Worm (Caenorhabditis elegans) whole organism, mixed stage, embryonic: ENCODE measurements around the gene cdh-3.

ENCODE experiments used
- M03D4.4 ChIP-seq: sonication (generic microtip); optimal IDR thresholded peaks from 2 replicates; lab custom pipeline; 2017; ENCODE audit warnings: mild to moderate bottlenecking, missing genetic modification characterization, missing compliant biosample characterization
- blmp-1 ChIP-seq: fragments of 150-350 bp; optimal IDR thresholded peaks from 2 replicates; lab custom pipeline; 2014; ENCODE audit warnings: missing biosample characterization, missing genetic modification characterization
- ceh-43 ChIP-seq: fragments of 200-800 bp; sonication (Bioruptor generic); optimal IDR thresholded peaks from 2 replicates; lab custom pipeline; 2018; ENCODE audit warnings: mild to moderate bottlenecking, missing genetic modification characterization, moderate library complexity, missing compliant biosample characterization
- ceh-83 ChIP-seq: fragments of 200-800 bp; sonication (Bioruptor generic); optimal IDR thresholded peaks from 2 replicates; lab custom pipeline; 2018; ENCODE audit warnings: mild to moderate bottlenecking, missing genetic modification characterization, missing compliant biosample characterization
- ces-1 ChIP-seq: fragments of 150-350 bp; optimal IDR thresholded peaks from 2 replicates; lab custom pipeline; 2014; ENCODE audit warnings: missing biosample characterization, missing genetic modification reagents, missing genetic modification characterization
- cnd-1 ChIP-seq: fragments of 200-800 bp; sonication (Bioruptor generic); optimal IDR thresholded peaks from 2 replicates; lab custom pipeline; 2018; ENCODE audit warnings: mild to moderate bottlenecking, missing genetic modification characterization, missing compliant biosample characterization
- drap-1 ChIP-seq: fragments of 200-800 bp; sonication (Bioruptor generic); optimal IDR thresholded peaks from 3 replicates; lab custom pipeline; 2018; ENCODE audit warnings: mild to moderate bottlenecking, missing genetic modification characterization, missing compliant biosample characterization
- elt-1 ChIP-seq: sonication (generic microtip); optimal IDR thresholded peaks from 2 replicates; lab custom pipeline; 2017; ENCODE audit warnings: missing genetic modification characterization, mild to moderate bottlenecking, missing compliant biosample characterization, antibody characterized with exemption, moderate library complexity, borderline replicate concordance; ENCODE audit not compliant: insufficient read depth
- elt-3 ChIP-seq: fragments of 150-350 bp; optimal IDR thresholded peaks from 2 replicates; lab custom pipeline; 2014; ENCODE audit warnings: missing biosample characterization, missing genetic modification characterization
- ham-2 ChIP-seq: fragments of 200-800 bp; sonication (Bioruptor generic); optimal IDR thresholded peaks from 2 replicates; lab custom pipeline; 2018; ENCODE audit warnings: mild to moderate bottlenecking, missing genetic modification characterization, missing compliant biosample characterization
- hlh-1 ChIP-seq: fragments of 150-350 bp; optimal IDR thresholded peaks from 2 replicates; lab custom pipeline; 2014; ENCODE audit warnings: missing biosample characterization, missing genetic modification reagents, missing genetic modification characterization
- lin-13 ChIP-seq: fragments of 150-350 bp; optimal IDR thresholded peaks from 2 replicates; lab custom pipeline; 2014; ENCODE audit warnings: missing biosample characterization, missing genetic modification characterization
- lin-32 ChIP-seq: fragments of 200-800 bp; sonication (Bioruptor generic); optimal IDR thresholded peaks from 2 replicates; lab custom pipeline; 2018; ENCODE audit warnings: mild to moderate bottlenecking, missing genetic modification characterization, missing compliant biosample characterization
- lsy-2 ChIP-seq: fragments of 150-350 bp; optimal IDR thresholded peaks from 2 replicates; lab custom pipeline; 2014; ENCODE audit warnings: missing biosample characterization, missing genetic modification characterization
- mab-5 ChIP-seq: fragments of 150-350 bp; optimal IDR thresholded peaks from 2 replicates; lab custom pipeline; 2014; ENCODE audit warnings: missing biosample characterization, missing genetic modification characterization
- mep-1 ChIP-seq: fragments of 150-350 bp; optimal IDR thresholded peaks from 2 replicates; lab custom pipeline; 2017; ENCODE audit warnings: missing biosample characterization, missing genetic modification reagents, missing genetic modification characterization, inconsistent platforms
- mls-2 ChIP-seq: sonication (generic microtip); optimal IDR thresholded peaks from 2 replicates; lab custom pipeline; 2016; ENCODE audit warnings: mild to moderate bottlenecking, missing genetic modification characterization, moderate library complexity, missing compliant biosample characterization
- nhr-12 ChIP-seq: fragments of 150-350 bp; optimal IDR thresholded peaks from 2 replicates; lab custom pipeline; 2014; ENCODE audit warnings: missing biosample characterization, missing genetic modification characterization
- nhr-2 ChIP-seq: fragments of 150-350 bp; optimal IDR thresholded peaks from 2 replicates; lab custom pipeline; 2014; ENCODE audit warnings: missing biosample characterization, missing genetic modification characterization
- nhr-237 ChIP-seq: fragments of 150-350 bp; optimal IDR thresholded peaks from 2 replicates; lab custom pipeline; 2014; ENCODE audit warnings: missing biosample characterization, missing genetic modification characterization
- nhr-28 ChIP-seq: fragments of 150-350 bp; optimal IDR thresholded peaks from 2 replicates; lab custom pipeline; 2014; ENCODE audit warnings: missing biosample characterization, missing genetic modification characterization
- pha-4 ChIP-seq: fragments of 150-350 bp; optimal IDR thresholded peaks from 2 replicates; lab custom pipeline; 2018; ENCODE audit warnings: missing biosample characterization, missing genetic modification reagents, missing genetic modification characterization
- sem-2 ChIP-seq: fragments of 200-800 bp; sonication (Bioruptor generic); optimal IDR thresholded peaks from 2 replicates; lab custom pipeline; 2018; ENCODE audit warnings: mild to moderate bottlenecking, missing genetic modification characterization, missing compliant biosample characterization
- tbx-8 ChIP-seq: fragments of 200-800 bp; sonication (Bioruptor generic); optimal IDR thresholded peaks from 2 replicates; lab custom pipeline; 2018; ENCODE audit warnings: mild to moderate bottlenecking, missing genetic modification characterization, moderate library complexity, missing compliant biosample characterization
- unc-120 ChIP-seq: sonication (generic microtip); optimal IDR thresholded peaks from 2 replicates; lab custom pipeline; 2017; ENCODE audit warnings: missing genetic modification characterization, missing compliant biosample characterization; ENCODE audit not compliant: poor library complexity, severe bottlenecking
- unc-39 ChIP-seq: fragments of 150-350 bp; optimal IDR thresholded peaks from 2 replicates; lab custom pipeline; 2014; ENCODE audit warnings: missing biosample characterization, missing genetic modification characterization
- unc-62 ChIP-seq: fragments of 150-350 bp; optimal IDR thresholded peaks from 2 replicates; lab custom pipeline; 2014; ENCODE audit warnings: missing biosample characterization, missing genetic modification reagents, missing genetic modification characterization
- zip-8 ChIP-seq: fragments of 150-350 bp; optimal IDR thresholded peaks from 2 replicates; lab custom pipeline; 2014; ENCODE audit warnings: missing biosample characterization, missing genetic modification characterization
- ztf-11 ChIP-seq: fragments of 150-350 bp; optimal IDR thresholded peaks from 2 replicates; lab custom pipeline; 2014; ENCODE audit warnings: missing biosample characterization, missing genetic modification characterization

cdh-3 gene

ce11 chrIII:7758562-7758961 lies 4.3 kb upstream of the cdh-3 start, which contains the start of gene pcp-1:
Gene pcp-1 (plus strand): TSS chrIII:7758903.
- TF ChIP-seq lin-32 (GFP tag; lab: Kevin White, UChicago) (no peak), elt-3 (tag; lab: Kevin White, UChicago) (no peak), ham-2 (GFP tag; lab: Kevin White, UChicago) (no peak), mab-5 (tag; lab: Kevin White, UChicago) (no peak), lin-13 (tag; lab: Kevin White, UChicago) (no peak), sem-2 (GFP tag; lab: Kevin White, UChicago) (no peak), unc-62 (GFP tag; lab: Kevin White, UChicago) (no peak), zip-8 (tag; lab: Kevin White, UChicago) (no peak), elt-1 (tag; lab: Kevin White, UChicago) (no peak), mls-2 (tag; lab: Kevin White, UChicago) (no peak), drap-1 (no peak), nhr-2 (tag; lab: Kevin White, UChicago) (no peak), nhr-28 (tag; lab: Kevin White, UChicago) (no peak), ceh-43 (GFP tag; lab: Kevin White, UChicago) (no peak), M03D4.4 (no peak), nhr-12 (tag; lab: Kevin White, UChicago) (no peak)

- TF ChIP-seq zip-8 (tag; lab: Kevin White, UChicago), result peak; percentile 96
- no peak for TF ChIP-seq lin-13 (tag; lab: Kevin White, UChicago)
Measured at ce11 chrIII:7743183-7743582, 11.1 kb downstream of the cdh-3 start.

- no peak for TF ChIP-seq hlh-1
- TF ChIP-seq lin-32 (GFP tag; lab: Kevin White, UChicago), result no peak
- no peak for TF ChIP-seq lsy-2
- TF ChIP-seq ces-1, result peak; percentile 33
- no peak for TF ChIP-seq cnd-1 (tag; lab: Kevin White, UChicago)
- TF ChIP-seq nhr-28 (tag; lab: Kevin White, UChicago), result no peak
- peak; percentile 18 for TF ChIP-seq ceh-83
- TF ChIP-seq sem-2 (GFP tag; lab: Kevin White, UChicago), result no peak
Measured at ce11 chrIII:7737646-7738258, 16.5 kb downstream of the cdh-3 start.

- TF ChIP-seq unc-120 (tag; lab: Kevin White, UChicago) (no peak), mep-1 (tag; lab: Kevin White, UChicago) (no peak), lin-13 (tag; lab: Kevin White, UChicago) (no peak), blmp-1 (tag; lab: Kevin White, UChicago) (no peak), M03D4.4 (no peak), nhr-28 (tag; lab: Kevin White, UChicago) (no peak), ztf-11 (tag; lab: Kevin White, UChicago) (no peak), tbx-8 (GFP tag; lab: Kevin White, UChicago) (no peak), ces-1 (no peak), cnd-1 (tag; lab: Kevin White, UChicago) (no peak)
Measured at ce11 chrIII:7736806-7737205, 17.4 kb downstream of the cdh-3 start.

- TF ChIP-seq ham-2 (GFP tag; lab: Kevin White, UChicago), result no peak
Measured at ce11 chrIII:7736003-7736402, 18.2 kb downstream of the cdh-3 start.

ce11 chrIII:7734105-7734504 lies 20.1 kb downstream of the cdh-3 start:
- TF ChIP-seq drap-1, result no peak
- TF ChIP-seq nhr-2 (tag; lab: Kevin White, UChicago), result peak; percentile 97
- TF ChIP-seq ceh-43 (GFP tag; lab: Kevin White, UChicago), result no peak
- no peak for TF ChIP-seq mab-5 (tag; lab: Kevin White, UChicago)
- TF ChIP-seq nhr-237 (tag; lab: Kevin White, UChicago), result no peak
- no peak for TF ChIP-seq unc-39 (tag; lab: Kevin White, UChicago)
- no peak for TF ChIP-seq ceh-83
- peak; percentile 66 for TF ChIP-seq zip-8 (tag; lab: Kevin White, UChicago)
- peak; percentile 87 for TF ChIP-seq elt-1 (tag; lab: Kevin White, UChicago)
- no peak for TF ChIP-seq unc-120 (tag; lab: Kevin White, UChicago)
- TF ChIP-seq cnd-1 (tag; lab: Kevin White, UChicago), result no peak
- TF ChIP-seq unc-62 (GFP tag; lab: Kevin White, UChicago), result peak; percentile 94
- TF ChIP-seq pha-4, result no peak
